Fruit fly (Drosophila melanogaster) whole organism, embryonic: Measurements from ENCODE around the gene CG10747.

Source experiments
- Antp ChIP-seq: fragments of 200-800 bp; sonication (Bioruptor generic); optimal IDR thresholded peaks from 3 replicates; lab custom pipeline; 2016; ENCODE audit warnings: missing biosample characterization, missing genetic modification characterization
- Atf-2 ChIP-seq: fragments of 200-800 bp; sonication (Bioruptor generic); optimal IDR thresholded peaks from 2 replicates; lab custom pipeline; 2016; ENCODE audit warnings: missing biosample characterization, missing genetic modification characterization
- CG10147 ChIP-seq: fragments of 200-800 bp; sonication (Bioruptor generic); optimal IDR thresholded peaks from 2 replicates; lab custom pipeline; 2019; ENCODE audit warnings: missing biosample characterization, mild to moderate bottlenecking, missing genetic modification characterization, moderate library complexity
- CG10209 ChIP-seq: fragments of 200-800 bp; sonication (Bioruptor generic); optimal IDR thresholded peaks from 3 replicates; lab custom pipeline; 2017; ENCODE audit warnings: missing biosample characterization, mild to moderate bottlenecking, missing genetic modification characterization, missing genetic modification reagents
- CG11695 ChIP-seq: fragments of 200-800 bp; sonication (Bioruptor generic); IDR thresholded peaks from 3 replicates; pipeline ENCODE4 v1.3.6; 2022; ENCODE audit warnings: missing biosample characterization, missing genetic modification characterization
- CG11723 ChIP-seq: fragments of 200-800 bp; sonication (Bioruptor generic); optimal IDR thresholded peaks from 2 replicates; lab custom pipeline; 2017; ENCODE audit warnings: missing biosample characterization, mild to moderate bottlenecking, missing genetic modification characterization
- CG12942 ChIP-seq: fragments of 200-800 bp; sonication (Bioruptor generic); optimal IDR thresholded peaks from 3 replicates; lab custom pipeline; 2016; ENCODE audit warnings: missing biosample characterization, missing genetic modification characterization
- CG13123 ChIP-seq: fragments of 200-800 bp; sonication (Bioruptor generic); optimal IDR thresholded peaks from 2 replicates; lab custom pipeline; 2016; ENCODE audit warnings: missing biosample characterization, missing genetic modification characterization
- CG13296 ChIP-seq: fragments of 200-800 bp; sonication (Bioruptor generic); optimal IDR thresholded peaks from 3 replicates; lab custom pipeline; 2018; ENCODE audit warnings: missing biosample characterization, mild to moderate bottlenecking, missing genetic modification characterization
- CG14014 ChIP-seq: fragments of 200-800 bp; sonication (Bioruptor generic); IDR thresholded peaks from 2 replicates; pipeline ENCODE4 v1.3.6; 2022; ENCODE audit warnings: missing biosample characterization, missing genetic modification characterization
- CG16779 ChIP-seq: fragments of 200-800 bp; sonication (Bioruptor generic); IDR thresholded peaks from 2 replicates; pipeline ENCODE4 v1.3.6; 2022; ENCODE audit warnings: missing biosample characterization, missing genetic modification characterization
- CG17359 ChIP-seq: fragments of 200-800 bp; sonication (Bioruptor generic); optimal IDR thresholded peaks from 3 replicates; lab custom pipeline; 2018; ENCODE audit warnings: missing biosample characterization, mild to moderate bottlenecking, missing genetic modification characterization, moderate library complexity
- CG18011 ChIP-seq: fragments of 200-800 bp; sonication (Bioruptor generic); optimal IDR thresholded peaks from 2 replicates; lab custom pipeline; 2017; ENCODE audit warnings: missing biosample characterization, missing genetic modification characterization, mild to moderate bottlenecking, moderate library complexity, missing genotype
- CG18764 ChIP-seq: fragments of 200-800 bp; sonication (Bioruptor generic); optimal IDR thresholded peaks from 3 replicates; lab custom pipeline; 2016; ENCODE audit warnings: missing biosample characterization, missing genetic modification characterization
- CG32767 ChIP-seq: fragments of 200-800 bp; sonication (Bioruptor generic); IDR thresholded peaks from 2 replicates; pipeline ENCODE4 v1.3.6; 2022; ENCODE audit warnings: missing biosample characterization, missing genetic modification characterization
- CG33557 ChIP-seq: fragments of 200-800 bp; sonication (Bioruptor generic); optimal IDR thresholded peaks from 2 replicates; lab custom pipeline; 2019; ENCODE audit warnings: missing biosample characterization, mild to moderate bottlenecking, missing genetic modification characterization, moderate library complexity
- CG4282 ChIP-seq: fragments of 200-800 bp; sonication (Bioruptor generic); optimal IDR thresholded peaks from 2 replicates; lab custom pipeline; 2016; ENCODE audit warnings: missing biosample characterization, missing genetic modification characterization
- CG4854 ChIP-seq: fragments of 200-800 bp; sonication (Bioruptor generic); optimal IDR thresholded peaks from 2 replicates; lab custom pipeline; 2016; ENCODE audit warnings: missing biosample characterization, missing genetic modification characterization, inconsistent platforms
- CG6654 ChIP-seq: fragments of 200-800 bp; sonication (Bioruptor generic); optimal IDR thresholded peaks from 2 replicates; lab custom pipeline; 2017; ENCODE audit warnings: missing biosample characterization, mild to moderate bottlenecking, missing genetic modification characterization
- CG6683 ChIP-seq: fragments of 200-800 bp; sonication (Bioruptor generic); optimal IDR thresholded peaks from 2 replicates; lab custom pipeline; 2017; ENCODE audit warnings: missing biosample characterization, mild to moderate bottlenecking, missing genetic modification characterization, missing genetic modification reagents
- CG7372 ChIP-seq: fragments of 200-800 bp; sonication (Bioruptor generic); IDR thresholded peaks from 2 replicates; pipeline ENCODE4 v1.3.6; 2022; ENCODE audit warnings: missing biosample characterization, missing genetic modification characterization
- CG7987 ChIP-seq: fragments of 200-800 bp; sonication (Bioruptor generic); optimal IDR thresholded peaks from 2 replicates; lab custom pipeline; 2018; ENCODE audit warnings: missing biosample characterization, mild to moderate bottlenecking, missing genetic modification characterization, moderate library complexity
- CG8290 ChIP-seq, 3 experiments: fragments of 200-800 bp; sonication (Bioruptor generic); optimal IDR thresholded peaks; 2 replicates each; lab custom pipeline; 2016 to 2019; ENCODE audit warnings: missing biosample characterization in 3 of 3, missing genetic modification characterization in 3 of 3, mild to moderate bottlenecking in 2 of 3, moderate library complexity in 1 of 3
- CG9727 ChIP-seq: fragments of 200-800 bp; sonication (Bioruptor generic); optimal IDR thresholded peaks from 3 replicates; lab custom pipeline; 2017; ENCODE audit warnings: missing biosample characterization, mild to moderate bottlenecking, missing genetic modification characterization
- CHES-1-like ChIP-seq: fragments of 200-800 bp; sonication (Bioruptor generic); optimal IDR thresholded peaks from 2 replicates; lab custom pipeline; 2016; ENCODE audit warnings: missing biosample characterization, missing genetic modification characterization
- D ChIP-seq, 2 experiments: fragments of 200-800 bp in 1 of 2; fragments of >200 bp in 1 of 2; sonication (Bioruptor generic) in 1 of 2; optimal IDR thresholded peaks; 2 replicates in 1 of 2; 3 replicates in 1 of 2; lab custom pipeline; 2017; ENCODE audit warnings: mild to moderate bottlenecking in 1 of 2, missing biosample characterization in 1 of 2, missing genetic modification characterization in 1 of 2, missing genetic modification reagents in 1 of 2
- D19B ChIP-seq: fragments of 200-800 bp; sonication (Bioruptor generic); optimal IDR thresholded peaks from 2 replicates; lab custom pipeline; 2017; ENCODE audit warnings: missing biosample characterization, mild to moderate bottlenecking, missing genetic modification characterization
- Dip3 ChIP-seq: fragments of 200-800 bp; sonication (Bioruptor generic); optimal IDR thresholded peaks from 3 replicates; lab custom pipeline; 2016; ENCODE audit warnings: missing biosample characterization, missing genetic modification characterization
- Doc2 ChIP-seq: fragments of 200-800 bp; sonication (Bioruptor generic); IDR thresholded peaks from 2 replicates; pipeline ENCODE4 v1.3.6; 2022; ENCODE audit warnings: missing biosample characterization, missing genetic modification characterization
- Dp ChIP-seq: fragments of 200-800 bp; sonication (Bioruptor generic); optimal IDR thresholded peaks from 2 replicates; lab custom pipeline; 2018; ENCODE audit warnings: missing biosample characterization, mild to moderate bottlenecking, missing genetic modification characterization, moderate library complexity
- E2f1 ChIP-seq: fragments of 200-800 bp; sonication (Bioruptor generic); IDR thresholded peaks from 2 replicates; pipeline ENCODE4 v1.3.6; 2022; ENCODE audit warnings: missing biosample characterization, missing genetic modification characterization
- Hey ChIP-seq: fragments of 200-800 bp; sonication (Bioruptor generic); optimal IDR thresholded peaks from 3 replicates; lab custom pipeline; 2018; ENCODE audit warnings: missing biosample characterization, mild to moderate bottlenecking, missing genetic modification characterization
- HmgD ChIP-seq: fragments of 200-800 bp; sonication (Bioruptor generic); optimal IDR thresholded peaks from 3 replicates; lab custom pipeline; 2016; ENCODE audit warnings: missing biosample characterization, missing genetic modification characterization
- Hmx ChIP-seq: fragments of 200-800 bp; sonication (Bioruptor generic); optimal IDR thresholded peaks from 2 replicates; lab custom pipeline; 2016; ENCODE audit warnings: missing biosample characterization, missing genetic modification characterization
- Sox100B ChIP-seq: fragments of 200-800 bp; sonication (Bioruptor generic); optimal IDR thresholded peaks from 3 replicates; lab custom pipeline; 2018; ENCODE audit warnings: missing biosample characterization, mild to moderate bottlenecking, missing genetic modification characterization
- Stat92E ChIP-seq, 3 experiments: fragments of >200 bp in 2 of 3; fragments of 200-800 bp in 1 of 3; sonication (Bioruptor generic) in 1 of 3; optimal IDR thresholded peaks; 2 replicates each; lab custom pipeline; 2017 to 2019; ENCODE audit warnings: missing biosample characterization in 3 of 3, missing genetic modification characterization in 3 of 3, mild to moderate bottlenecking in 1 of 3, moderate library complexity in 1 of 3
- ara ChIP-seq: fragments of 200-800 bp; sonication (Bioruptor generic); IDR thresholded peaks from 2 replicates; pipeline ENCODE4 v1.3.6; 2022; ENCODE audit warnings: missing biosample characterization, missing genetic modification characterization
- az2 ChIP-seq: fragments of 200-800 bp; sonication (Bioruptor generic); optimal IDR thresholded peaks from 3 replicates; lab custom pipeline; 2016; ENCODE audit warnings: missing biosample characterization, missing genetic modification characterization
- corto ChIP-seq: fragments of 200-800 bp; sonication (Bioruptor generic); optimal IDR thresholded peaks from 2 replicates; lab custom pipeline; 2016; ENCODE audit warnings: missing biosample characterization, mild to moderate bottlenecking, missing genetic modification characterization, moderate library complexity
- exex ChIP-seq: fragments of 200-800 bp; sonication (Bioruptor generic); optimal IDR thresholded peaks from 4 replicates; lab custom pipeline; 2018; ENCODE audit warnings: missing biosample characterization, mild to moderate bottlenecking, missing genetic modification characterization, moderate library complexity
- ken ChIP-seq: fragments of 200-800 bp; sonication (Bioruptor generic); IDR thresholded peaks from 3 replicates; pipeline ENCODE4 v1.3.6; 2022; ENCODE audit warnings: missing biosample characterization, missing genetic modification characterization
- lilli ChIP-seq: fragments of 200-800 bp; sonication (Bioruptor generic); optimal IDR thresholded peaks from 3 replicates; lab custom pipeline; 2016; ENCODE audit warnings: missing biosample characterization, missing genetic modification characterization
- luna ChIP-seq: fragments of 200-800 bp; sonication (Bioruptor generic); optimal IDR thresholded peaks from 2 replicates; lab custom pipeline; 2016; ENCODE audit warnings: missing biosample characterization, missing genetic modification characterization
- mam ChIP-seq: fragments of 200-800 bp; sonication (Bioruptor generic); optimal IDR thresholded peaks from 3 replicates; lab custom pipeline; 2016; ENCODE audit warnings: missing biosample characterization, missing genetic modification characterization
- otp ChIP-seq: fragments of 200-800 bp; sonication (Bioruptor generic); IDR thresholded peaks from 3 replicates; pipeline ENCODE4, ENCODE4 v1.3.6; 2022; ENCODE audit warnings: missing biosample characterization, missing genetic modification characterization
- ranshi ChIP-seq: fragments of 200-800 bp; sonication (Bioruptor generic); IDR thresholded peaks from 2 replicates; pipeline ENCODE4 v1.3.6; 2022; ENCODE audit warnings: missing biosample characterization, missing genetic modification characterization
- scrt ChIP-seq: fragments of 200-800 bp; sonication (Bioruptor generic); optimal IDR thresholded peaks from 2 replicates; lab custom pipeline; 2018; ENCODE audit warnings: missing biosample characterization, mild to moderate bottlenecking, missing genetic modification characterization, moderate library complexity
- sisA ChIP-seq: fragments of 200-800 bp; sonication (Bioruptor generic); IDR thresholded peaks from 2 replicates; pipeline ENCODE4 v1.3.6; 2022; ENCODE audit warnings: missing biosample characterization, missing genetic modification characterization
- slbo ChIP-seq: fragments of 200-800 bp; sonication (Bioruptor generic); IDR thresholded peaks from 2 replicates; pipeline ENCODE4 v1.3.6; 2022; ENCODE audit warnings: missing biosample characterization, missing genetic modification characterization

Gene CG10747

dm6 chr2L:20061018-20061657, 30.0 kb downstream of the CG10747 start, which contains the start of the genes barr and lok (continued):
- TF ChIP-seq CG8290 (GFP tag; optimal IDR thresholded peaks at IDR 0.05; lab: Kevin White, UChicago) (peak; percentile 57), CG8290 (tag; optimal IDR thresholded peaks at IDR 0.05; lab: Kevin White, UChicago) (peak in 1 of 2 experiments; percentile 33), CG11723 (GFP tag; lab: Kevin White, UChicago) (peak; percentile 23), CG12942 (GFP tag; lab: Kevin White, UChicago) (peak; percentile 25), CG6683 (GFP tag; lab: Kevin White, UChicago) (no peak), CHES-1-like (GFP tag; lab: Kevin White, UChicago) (peak; percentile 36), E2f1 (GFP tag; lab: Robert Waterston, UW) (peak; percentile 45), CG18764 (no peak), scrt (GFP tag; lab: Kevin White, UChicago) (no peak), Dip3 (GFP tag; lab: Kevin White, UChicago) (peak; percentile 20), ara (GFP tag; lab: Robert Waterston, UW) (no peak), corto (GFP tag; lab: Kevin White, UChicago) (no peak), Sox100B (no peak), CG11695 (GFP tag; lab: Robert Waterston, UW) (no peak), D19B (GFP tag; lab: Kevin White, UChicago) (peak; percentile 29), CG18011 (GFP tag; lab: Kevin White, UChicago) (peak; percentile 15), CG10147 (peak; percentile 53), Stat92E (GFP tag; optimal IDR thresholded peaks at IDR 0.05; lab: Kevin White, UChicago) (no peak), az2 (GFP tag; lab: Kevin White, UChicago) (peak; percentile 59), ranshi (GFP tag; lab: Robert Waterston, UW) (no peak), CG7372 (GFP tag; lab: Robert Waterston, UW) (peak; percentile 12; the same call in 1 of the 2 replicates), ken (GFP tag; lab: Robert Waterston, UW) (no peak), Doc2 (GFP tag; lab: Robert Waterston, UW) (no peak), CG7987 (GFP tag; lab: Kevin White, UChicago) (no peak), mam (GFP tag; lab: Kevin White, UChicago) (peak; percentile 72), CG16779 (no peak), otp (GFP tag; lab: Robert Waterston, UW) (no peak), CG32767 (GFP tag; lab: Robert Waterston, UW) (no peak), CG14014 (0 out of 2 replicates have a peak, but pooled peaks have one; percentile 7), Hmx (GFP tag; lab: Kevin White, UChicago) (peak; percentile 16), CG33557 (GFP tag; lab: Kevin White, UChicago) (peak; percentile 25), CG17359 (tag; lab: Kevin White, UChicago) (no peak), Dp (GFP tag; lab: Kevin White, UChicago) (peak; percentile 57), luna (GFP tag; lab: Kevin White, UChicago) (no peak), CG13296 (GFP tag; lab: Kevin White, UChicago) (no peak), CG4854 (GFP tag; lab: Kevin White, UChicago) (peak; percentile 9), HmgD (no peak), Antp (GFP tag; lab: Kevin White, UChicago) (peak; percentile 44), CG13123 (GFP tag; lab: Kevin White, UChicago) (no peak), CG4282 (no peak), Atf-2 (GFP tag; lab: Kevin White, UChicago) (peak; percentile 62), slbo (GFP tag; lab: Robert Waterston, UW) (peak; percentile 46; the same call in 1 of the 2 replicates), sisA (GFP tag; lab: Robert Waterston, UW) (no peak; the same call in 1 of the 2 replicates), CG10209 (GFP tag; lab: Kevin White, UChicago) (no peak), CG6654 (GFP tag; lab: Kevin White, UChicago) (no peak), exex (peak; percentile 19), Hey (no peak), D (optimal IDR thresholded peaks at IDR 0.05; lab: Kevin White, UChicago) (no peak), D (GFP tag; optimal IDR thresholded peaks at IDR 0.05; lab: Kevin White, UChicago) (peak; percentile 53), lilli (GFP tag; lab: Kevin White, UChicago) (peak; percentile 60), CG9727 (GFP tag; lab: Kevin White, UChicago) (peak; percentile 69)
